Fruit fly (Drosophila melanogaster) whole organism, embryonic: ENCODE measurements around the gene ssh.

Experiments used
- CG11398 ChIP-seq: fragments of 200-800 bp; sonication (Bioruptor generic); optimal IDR thresholded peaks from 2 replicates; lab custom pipeline; 2016; ENCODE audit warnings: missing biosample characterization, missing genetic modification characterization
- Fer1 ChIP-seq: fragments of 200-800 bp; sonication (Bioruptor generic); optimal IDR thresholded peaks from 2 replicates; lab custom pipeline; 2017; ENCODE audit warnings: missing biosample characterization, mild to moderate bottlenecking, missing genetic modification characterization

- TF ChIP-seq Fer1 (no peak), CG11398 (GFP tag; lab: Kevin White, UChicago) (no peak)
Observed at dm6 chr3R:24962470-24962869, 17.7 kb upstream of the ssh start.
